Worm (Caenorhabditis elegans) whole organism, L4/young adult: ENCODE results near the gene sre-55.

Experiments
- W03F9.2 ChIP-seq: fragments of 150-350 bp; optimal IDR thresholded peaks from 2 replicates; lab custom pipeline; 2014; ENCODE audit warnings: missing biosample characterization, missing genetic modification characterization
- him-1 ChIP-seq: sonication (generic microtip); optimal IDR thresholded peaks from 2 replicates; lab custom pipeline; 2016; ENCODE audit warnings: missing genotype, missing genetic modification reagents, missing genetic modification characterization, missing compliant biosample characterization

- TF ChIP-seq W03F9.2 (tag; lab: Kevin White, UChicago) (no peak), him-1 (no peak)
Measured at ce11 chrII:12343710-12344109, 14.6 kb downstream of the sre-55 start.
